Fruit fly (Drosophila melanogaster) whole organism, embryonic: ENCODE results near the gene mld.

Experiments used
- Asciz ChIP-seq: fragments of 200-800 bp; sonication (Bioruptor generic); optimal IDR thresholded peaks from 2 replicates; lab custom pipeline; 2017; ENCODE audit warnings: missing biosample characterization, mild to moderate bottlenecking, missing genetic modification characterization, missing genetic modification reagents
- Atf3 ChIP-seq: fragments of 200-800 bp; sonication (Bioruptor generic); optimal IDR thresholded peaks from 3 replicates; lab custom pipeline; 2016; ENCODE audit warnings: missing biosample characterization, missing genetic modification characterization
- B-H2 ChIP-seq: fragments of 200-800 bp; sonication (Bioruptor generic); optimal IDR thresholded peaks from 2 replicates; lab custom pipeline; 2018; ENCODE audit warnings: missing biosample characterization, mild to moderate bottlenecking, missing genetic modification characterization
- BtbVII ChIP-seq: fragments of 200-800 bp; sonication (Bioruptor generic); optimal IDR thresholded peaks from 3 replicates; lab custom pipeline; 2017; ENCODE audit warnings: missing biosample characterization, mild to moderate bottlenecking, missing genetic modification characterization
- CG12071 ChIP-seq: fragments of 200-800 bp; sonication (Bioruptor generic); optimal IDR thresholded peaks from 3 replicates; lab custom pipeline; 2018; ENCODE audit warnings: missing biosample characterization, mild to moderate bottlenecking, missing genetic modification characterization
- CG13296 ChIP-seq: fragments of 200-800 bp; sonication (Bioruptor generic); optimal IDR thresholded peaks from 3 replicates; lab custom pipeline; 2018; ENCODE audit warnings: missing biosample characterization, mild to moderate bottlenecking, missing genetic modification characterization
- CG14860 ChIP-seq: fragments of 200-800 bp; sonication (Bioruptor generic); IDR thresholded peaks from 3 replicates; pipeline ENCODE4 v1.3.6; 2022; ENCODE audit warnings: missing biosample characterization, missing genetic modification characterization; ENCODE audit not compliant: partially characterized antibody
- CG17359 ChIP-seq: fragments of 200-800 bp; sonication (Bioruptor generic); optimal IDR thresholded peaks from 3 replicates; lab custom pipeline; 2018; ENCODE audit warnings: missing biosample characterization, mild to moderate bottlenecking, missing genetic modification characterization, moderate library complexity
- CG18764 ChIP-seq: fragments of 200-800 bp; sonication (Bioruptor generic); optimal IDR thresholded peaks from 3 replicates; lab custom pipeline; 2016; ENCODE audit warnings: missing biosample characterization, missing genetic modification characterization
- CG2120 ChIP-seq: fragments of 200-800 bp; sonication (Bioruptor generic); optimal IDR thresholded peaks from 3 replicates; lab custom pipeline; 2016; ENCODE audit warnings: missing biosample characterization, missing genetic modification characterization
- CG3065 ChIP-seq: fragments of 200-800 bp; sonication (Bioruptor generic); optimal IDR thresholded peaks from 2 replicates; lab custom pipeline; 2016; ENCODE audit warnings: missing biosample characterization, missing genetic modification characterization
- CG31365 ChIP-seq: fragments of 200-800 bp; sonication (Bioruptor generic); optimal IDR thresholded peaks from 2 replicates; lab custom pipeline; 2018; ENCODE audit warnings: missing biosample characterization, mild to moderate bottlenecking, missing genetic modification characterization
- CG3407 ChIP-seq: fragments of 200-800 bp; sonication (Bioruptor generic); optimal IDR thresholded peaks from 2 replicates; lab custom pipeline; 2018; ENCODE audit warnings: missing biosample characterization, mild to moderate bottlenecking, missing genetic modification characterization
- CG4707 ChIP-seq: fragments of 200-800 bp; sonication (Bioruptor generic); optimal IDR thresholded peaks from 2 replicates; lab custom pipeline; 2018; ENCODE audit warnings: missing biosample characterization, mild to moderate bottlenecking, missing genetic modification characterization, moderate library complexity
- CG4820 ChIP-seq: fragments of 200-800 bp; sonication (Bioruptor generic); optimal IDR thresholded peaks from 3 replicates; lab custom pipeline; 2016; ENCODE audit warnings: missing biosample characterization, missing genetic modification characterization
- CG6654 ChIP-seq: fragments of 200-800 bp; sonication (Bioruptor generic); optimal IDR thresholded peaks from 2 replicates; lab custom pipeline; 2017; ENCODE audit warnings: missing biosample characterization, mild to moderate bottlenecking, missing genetic modification characterization
- CG7928 ChIP-seq: fragments of 200-800 bp; sonication (Bioruptor generic); optimal IDR thresholded peaks from 2 replicates; lab custom pipeline; 2017; ENCODE audit warnings: missing biosample characterization, mild to moderate bottlenecking, missing genetic modification characterization
- CG8089 ChIP-seq: fragments of 200-800 bp; sonication (Bioruptor generic); optimal IDR thresholded peaks from 3 replicates; lab custom pipeline; 2016; ENCODE audit warnings: missing biosample characterization, missing genetic modification characterization
- CG8281 ChIP-seq: fragments of 200-800 bp; sonication (Bioruptor generic); optimal IDR thresholded peaks from 2 replicates; lab custom pipeline; 2018; ENCODE audit warnings: missing biosample characterization, mild to moderate bottlenecking, missing genetic modification characterization, moderate library complexity
- CG8924 ChIP-seq: fragments of 200-800 bp; optimal IDR thresholded peaks from 3 replicates; lab custom pipeline; 2019; ENCODE audit warnings: missing biosample characterization, mild to moderate bottlenecking, missing genetic modification characterization, moderate library complexity
- CG9876 ChIP-seq: fragments of 200-800 bp; sonication (Bioruptor generic); optimal IDR thresholded peaks from 2 replicates; lab custom pipeline; 2016; ENCODE audit warnings: missing biosample characterization, missing genetic modification characterization
- Hr78 ChIP-seq, 2 experiments: fragments of 200-800 bp in 1 of 2; fragments of >200 bp in 1 of 2; sonication (Bioruptor generic) in 1 of 2; optimal IDR thresholded peaks; 2 replicates each; lab custom pipeline; 2017 to 2019; ENCODE audit warnings: missing biosample characterization in 2 of 2, missing genetic modification characterization in 2 of 2, mild to moderate bottlenecking in 1 of 2, moderate library complexity in 1 of 2
- Hsf ChIP-seq: fragments of 200-800 bp; sonication (Bioruptor generic); optimal IDR thresholded peaks from 3 replicates; lab custom pipeline; 2016; ENCODE audit warnings: missing biosample characterization, missing genetic modification characterization
- Kr ChIP-seq: fragments of 200-800 bp; sonication (Bioruptor generic); optimal IDR thresholded peaks from 2 replicates; lab custom pipeline; 2017; ENCODE audit warnings: missing biosample characterization, mild to moderate bottlenecking, missing genetic modification characterization
- Lpt ChIP-seq: fragments of >200 bp; optimal IDR thresholded peaks from 2 replicates; lab custom pipeline; 2018; ENCODE audit warnings: missing biosample characterization, missing genetic modification characterization
- Med ChIP-seq: fragments of 200-800 bp; sonication (Bioruptor generic); peaks from one replicate; lab custom pipeline; 2016; ENCODE audit warnings: missing biosample characterization, missing genetic modification characterization, mild to moderate bottlenecking, inconsistent platforms, moderate library complexity
- Myb ChIP-seq: fragments of 200-800 bp; sonication (Bioruptor generic); optimal IDR thresholded peaks from 2 replicates; lab custom pipeline; 2016; ENCODE audit warnings: missing biosample characterization, missing genetic modification characterization
- NFAT ChIP-seq: fragments of 200-800 bp; sonication (Bioruptor generic); IDR thresholded peaks from 2 replicates; pipeline ENCODE4 v1.3.6; 2022; ENCODE audit warnings: missing biosample characterization, missing genetic modification characterization
- Neu2 ChIP-seq: fragments of 200-800 bp; sonication (Bioruptor generic); optimal IDR thresholded peaks from 3 replicates; lab custom pipeline; 2016; ENCODE audit warnings: missing biosample characterization, missing genetic modification characterization, borderline replicate concordance
- Nf-YC ChIP-seq: fragments of 200-800 bp; optimal IDR thresholded peaks from 3 replicates; lab custom pipeline; 2019; ENCODE audit warnings: missing biosample characterization, mild to moderate bottlenecking, missing genetic modification characterization, moderate library complexity
- ab ChIP-seq: fragments of 200-800 bp; sonication (Bioruptor generic); optimal IDR thresholded peaks from 2 replicates; lab custom pipeline; 2016; ENCODE audit warnings: missing biosample characterization, missing genetic modification characterization
- abd-A ChIP-seq: fragments of 200-800 bp; sonication (Bioruptor generic); optimal IDR thresholded peaks from 3 replicates; lab custom pipeline; 2019; ENCODE audit warnings: missing biosample characterization, mild to moderate bottlenecking, missing genetic modification characterization, moderate library complexity
- cad ChIP-seq: fragments of >200 bp; optimal IDR thresholded peaks from 2 replicates; lab custom pipeline; 2017; ENCODE audit warnings: missing biosample characterization, missing genetic modification characterization
- crol ChIP-seq: fragments of 200-800 bp; sonication (Bioruptor generic); IDR thresholded peaks from 2 replicates; pipeline ENCODE4 v1.3.6; 2022; ENCODE audit warnings: missing biosample characterization, missing genetic modification characterization
- dati ChIP-seq: fragments of 200-800 bp; sonication (Bioruptor generic); IDR thresholded peaks from 2 replicates; pipeline ENCODE4 v1.3.6; 2022; ENCODE audit warnings: missing biosample characterization, missing genetic modification characterization
- disco-r ChIP-seq: fragments of 200-800 bp; sonication (Bioruptor generic); optimal IDR thresholded peaks from 2 replicates; lab custom pipeline; 2016; ENCODE audit warnings: missing biosample characterization, missing genetic modification characterization
- en ChIP-seq: fragments of 200-800 bp; sonication (Bioruptor generic); optimal IDR thresholded peaks from 2 replicates; lab custom pipeline; 2016; ENCODE audit warnings: missing biosample characterization, missing genetic modification characterization
- eyg ChIP-seq: fragments of 200-800 bp; sonication (Bioruptor generic); optimal IDR thresholded peaks from 3 replicates; lab custom pipeline; 2016; ENCODE audit warnings: missing biosample characterization, missing genetic modification characterization
- gfzf ChIP-seq: fragments of 200-800 bp; sonication (Bioruptor generic); optimal IDR thresholded peaks from 2 replicates; lab custom pipeline; 2016; ENCODE audit warnings: missing biosample characterization, mild to moderate bottlenecking, missing genetic modification characterization, moderate library complexity
- jigr1 ChIP-seq: fragments of 200-800 bp; sonication (Bioruptor generic); IDR thresholded peaks from 3 replicates; pipeline ENCODE4 v1.3.6; 2022; ENCODE audit warnings: missing biosample characterization, missing genetic modification characterization
- jing ChIP-seq: fragments of 200-800 bp; sonication (Bioruptor generic); optimal IDR thresholded peaks from 2 replicates; lab custom pipeline; 2018; ENCODE audit warnings: missing biosample characterization, mild to moderate bottlenecking, missing genetic modification characterization
- lilli ChIP-seq: fragments of 200-800 bp; sonication (Bioruptor generic); optimal IDR thresholded peaks from 3 replicates; lab custom pipeline; 2016; ENCODE audit warnings: missing biosample characterization, missing genetic modification characterization
- org-1 ChIP-seq: fragments of 200-800 bp; sonication (Bioruptor generic); optimal IDR thresholded peaks from 2 replicates; lab custom pipeline; 2017; ENCODE audit warnings: missing biosample characterization, missing genetic modification characterization
- pan ChIP-seq, 4 experiments: fragments of >200 bp in 3 of 4; fragments of 200-800 bp in 1 of 4; sonication (Bioruptor generic) in 1 of 4; optimal IDR thresholded peaks in 3 of 4; IDR thresholded peaks in 1 of 4; 2 replicates each; pipeline versions ENCODE4 v1.3.6 to Lab custom; 2017 to 2022; ENCODE audit warnings: missing biosample characterization in 2 of 4, missing genetic modification characterization in 2 of 4, mixed read lengths in 1 of 4
- pho ChIP-seq: fragments of 200-800 bp; sonication (Bioruptor generic); optimal IDR thresholded peaks from 2 replicates; lab custom pipeline; 2016; ENCODE audit warnings: missing biosample characterization, missing genetic modification characterization
- repo ChIP-seq: fragments of 200-800 bp; sonication (Bioruptor generic); optimal IDR thresholded peaks from 2 replicates; lab custom pipeline; 2016; ENCODE audit warnings: missing biosample characterization, missing genetic modification characterization
- seq ChIP-seq: fragments of 200-800 bp; sonication (Bioruptor generic); IDR thresholded peaks from 2 replicates; pipeline ENCODE4 v1.3.6; 2022; ENCODE audit warnings: missing biosample characterization, missing genetic modification characterization
- shn ChIP-seq: fragments of 200-800 bp; sonication (Bioruptor generic); optimal IDR thresholded peaks from 3 replicates; lab custom pipeline; 2016; ENCODE audit warnings: missing biosample characterization, missing genetic modification characterization
- sug ChIP-seq: fragments of 200-800 bp; optimal IDR thresholded peaks from 2 replicates; lab custom pipeline; 2019; ENCODE audit warnings: missing biosample characterization, mild to moderate bottlenecking, missing genetic modification characterization, moderate library complexity
- twi ChIP-seq: fragments of 200-800 bp; optimal IDR thresholded peaks from 2 replicates; lab custom pipeline; 2019; ENCODE audit warnings: missing biosample characterization, mild to moderate bottlenecking, missing genetic modification characterization, moderate library complexity

Gene mld

DNA sequence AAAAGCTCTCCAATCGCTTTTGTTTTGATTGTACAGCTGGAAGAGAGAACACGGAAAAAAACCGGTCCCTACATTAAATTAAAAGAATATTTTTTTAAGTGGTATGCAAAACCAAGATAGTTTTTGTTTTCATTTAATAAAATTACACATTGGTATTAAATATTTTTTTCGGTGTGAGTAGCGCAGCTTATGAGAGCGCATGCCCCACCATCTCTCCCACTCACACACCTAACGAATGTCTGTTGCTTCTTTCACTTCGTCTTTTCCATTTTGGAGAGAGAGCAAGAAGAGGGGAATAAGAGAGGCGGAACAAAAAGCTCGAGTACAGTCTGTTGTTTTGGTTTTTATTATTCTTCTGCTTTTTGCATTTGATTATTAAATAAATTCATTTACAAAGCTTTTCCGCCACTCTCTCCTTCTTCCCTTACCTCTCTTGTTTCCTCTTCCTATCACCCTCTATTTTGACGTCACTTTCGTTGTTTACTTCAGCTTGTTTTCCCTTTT is 12.9 kb upstream of the mld start (continued):
- TF ChIP-seq cad = no peak
- TF ChIP-seq jing (GFP tag; lab: Kevin White, UChicago) = peak; percentile 86
- peak; percentile 67 for TF ChIP-seq eyg (GFP tag; lab: Kevin White, UChicago)
- peak; percentile 99 for TF ChIP-seq seq (GFP tag; lab: Robert Waterston, UW)
- peak; percentile 97 for TF ChIP-seq abd-A (tag; lab: Kevin White, UChicago)
- peak; percentile 90 for TF ChIP-seq Nf-YC (tag; lab: Kevin White, UChicago)
- TF ChIP-seq Kr (GFP tag; lab: Kevin White, UChicago) = no peak
- peak; percentile 88 for TF ChIP-seq CG31365 (tag; lab: Kevin White, UChicago)
- peak; percentile 98 for TF ChIP-seq BtbVII (GFP tag; lab: Kevin White, UChicago)
- TF ChIP-seq CG3065 (GFP tag; lab: Kevin White, UChicago) = peak; percentile 93
- TF ChIP-seq Hr78 (GFP tag; optimal IDR thresholded peaks at IDR 0.05; lab: Kevin White, UChicago) = peak in 1 of 2 experiments; percentile 90
- peak; percentile 97 for TF ChIP-seq dati (GFP tag; lab: Robert Waterston, UW)
- TF ChIP-seq pan (optimal IDR thresholded peaks at IDR 0.05; lab: Kevin White, UChicago) = no peak
- TF ChIP-seq pan (GFP tag; optimal IDR thresholded peaks at IDR 0.05 in 1 of 2, IDR thresholded peaks at IDR 0.05 in 1 of 2) = peak in 1 of 2 experiments; percentile 99
- no peak for TF ChIP-seq Lpt
- peak; percentile 90 for TF ChIP-seq CG18764 (GFP tag; lab: Kevin White, UChicago)
- TF ChIP-seq Med (GFP tag; lab: Kevin White, UChicago) = peak; percentile 99
- peak; percentile 89 for TF ChIP-seq CG8281
- TF ChIP-seq CG9876 = peak; percentile 70
- TF ChIP-seq CG14860 = no peak
- TF ChIP-seq CG8089 = peak; percentile 94
- peak; percentile 98 for TF ChIP-seq lilli (GFP tag; lab: Kevin White, UChicago)
- TF ChIP-seq crol (GFP tag; lab: Robert Waterston, UW) = peak; percentile 94
- TF ChIP-seq Myb = peak; percentile 80
- peak; percentile 79 for TF ChIP-seq CG7928 (GFP tag; lab: Kevin White, UChicago)
- peak; percentile 98 for TF ChIP-seq Asciz
- peak; percentile 90 for TF ChIP-seq shn (GFP tag; lab: Kevin White, UChicago)
- peak; percentile 95 for TF ChIP-seq CG3407
- peak; percentile 92 for TF ChIP-seq repo (GFP tag; lab: Kevin White, UChicago)
- TF ChIP-seq Hsf (GFP tag; lab: Kevin White, UChicago) = peak; percentile 97
- peak; percentile 97 for TF ChIP-seq sug (tag; lab: Kevin White, UChicago)
- peak; percentile 99 for TF ChIP-seq CG17359 (tag; lab: Kevin White, UChicago)
- peak; percentile 87 for TF ChIP-seq en (GFP tag; lab: Kevin White, UChicago)
- peak; percentile 97 for TF ChIP-seq pho
- peak; percentile 99 for TF ChIP-seq B-H2 (GFP tag; lab: Kevin White, UChicago)
- TF ChIP-seq gfzf = peak; percentile 14
- peak; percentile 82 for TF ChIP-seq ab (GFP tag; lab: Kevin White, UChicago)
- TF ChIP-seq CG8924 = peak; percentile 99
- peak; percentile 89 for TF ChIP-seq twi (tag; lab: Kevin White, UChicago)
- TF ChIP-seq jigr1 = no peak; the same call in 2 of the 3 replicates
- TF ChIP-seq CG6654 (GFP tag; lab: Kevin White, UChicago) = peak; percentile 86
- peak; percentile 86 for TF ChIP-seq Atf3
- peak; percentile 88 for TF ChIP-seq CG4707 (GFP tag; lab: Kevin White, UChicago)
- TF ChIP-seq Neu2 = peak; percentile 40
- peak; percentile 99 for TF ChIP-seq CG2120 (GFP tag; lab: Kevin White, UChicago)
- peak; percentile 98 for TF ChIP-seq CG13296 (GFP tag; lab: Kevin White, UChicago)
- TF ChIP-seq CG12071 (GFP tag; lab: Kevin White, UChicago) = peak; percentile 96
- TF ChIP-seq org-1 (GFP tag; lab: Kevin White, UChicago) = peak; percentile 96
- TF ChIP-seq disco-r (GFP tag; lab: Kevin White, UChicago) = peak; percentile 88
- TF ChIP-seq CG4820 (GFP tag; lab: Kevin White, UChicago) = peak; percentile 96
- peak; percentile 99 for TF ChIP-seq NFAT
